Fruit fly (Drosophila melanogaster) whole organism: Measurements from ENCODE around the gene CG42471.

Experiments
- CG8478 ChIP-seq: fragments of >200 bp; optimal IDR thresholded peaks from 2 replicates; lab custom pipeline; 2018; ENCODE audit warnings: inconsistent platforms
- Dll ChIP-seq: fragments of >200 bp; optimal IDR thresholded peaks from 2 replicates; lab custom pipeline; 2017
- EcR ChIP-seq, 2 experiments: fragments of >200 bp; optimal IDR thresholded peaks; 2 replicates each; lab custom pipeline; 2017; ENCODE audit warnings: missing biosample characterization in 2 of 2, missing genetic modification characterization in 2 of 2, missing genetic modification reagents in 2 of 2
- pan ChIP-seq: fragments of >200 bp; optimal IDR thresholded peaks from 2 replicates; lab custom pipeline; 2017
- psq ChIP-seq: fragments of >200 bp; optimal IDR thresholded peaks from 2 replicates; lab custom pipeline; 2017
- usp ChIP-seq: fragments of >200 bp; optimal IDR thresholded peaks from 2 replicates; lab custom pipeline; 2017; ENCODE audit warnings: missing biosample characterization, missing genetic modification characterization, mixed read lengths

dm6 chr2L:11792265-11792664, 38.4 kb upstream of the CG42471 start, which contains the start of gene Tsp33B:
- TF ChIP-seq CG8478 (lab: Kevin White, UChicago) (no peak), usp (no peak), pan (lab: Kevin White, UChicago) (no peak), Dll (lab: Kevin White, UChicago) (no peak), psq (no peak), EcR (GFP tag; optimal IDR thresholded peaks at IDR 0.05; lab: Kevin White, UChicago) (no peak)
